Fruit fly (Drosophila melanogaster) whole organism, prepupa: ENCODE data around the gene disco-r.
A peak's percentile ranks its signal among the peaks of the same experiment; 100 is the strongest.

Source experiments
- Blimp-1 ChIP-seq: fragments of 200-800 bp; sonication (Bioruptor generic); optimal IDR thresholded peaks from 3 replicates; lab custom pipeline; 2017; ENCODE audit warnings: missing biosample characterization, missing genetic modification characterization, mild to moderate bottlenecking, moderate library complexity, missing genetic modification reagents
- CG10631 ChIP-seq: fragments of 200-800 bp; sonication (Bioruptor generic); optimal IDR thresholded peaks from 2 replicates; lab custom pipeline; 2016; ENCODE audit warnings: missing biosample characterization, missing genetic modification characterization
- CG10669 ChIP-seq: fragments of 200-800 bp; sonication (Bioruptor generic); optimal IDR thresholded peaks from 3 replicates; lab custom pipeline; 2018; ENCODE audit warnings: missing biosample characterization, mild to moderate bottlenecking, missing genetic modification characterization, moderate library complexity
- CG11294 ChIP-seq: fragments of 200-800 bp; sonication (Bioruptor generic); IDR thresholded peaks from 2 replicates; pipeline ENCODE4 v1.3.6; 2022; ENCODE audit warnings: missing biosample characterization, missing genetic modification characterization
- CG11762 ChIP-seq: fragments of 200-800 bp; sonication (Bioruptor generic); optimal IDR thresholded peaks from 3 replicates; lab custom pipeline; 2016; ENCODE audit warnings: missing biosample characterization, missing genetic modification characterization; ENCODE audit not compliant: insufficient read depth
- CG11902 ChIP-seq: fragments of 200-800 bp; sonication (Bioruptor generic); optimal IDR thresholded peaks from 3 replicates; lab custom pipeline; 2016; ENCODE audit warnings: missing biosample characterization, missing genetic modification characterization
- CG1621 ChIP-seq: fragments of 200-800 bp; sonication (Bioruptor generic); optimal IDR thresholded peaks from 3 replicates; lab custom pipeline; 2018; ENCODE audit warnings: missing biosample characterization, mild to moderate bottlenecking, missing genetic modification characterization
- CG16779 ChIP-seq: fragments of 200-800 bp; sonication (Bioruptor generic); optimal IDR thresholded peaks from 3 replicates; lab custom pipeline; 2017; ENCODE audit warnings: missing biosample characterization, mild to moderate bottlenecking, missing genetic modification characterization
- CG3032 ChIP-seq: fragments of 200-800 bp; optimal IDR thresholded peaks from 2 replicates; lab custom pipeline; 2019; ENCODE audit warnings: missing biosample characterization, mild to moderate bottlenecking, missing genetic modification characterization, moderate library complexity
- CG31627 ChIP-seq: fragments of 200-800 bp; sonication (Bioruptor generic); optimal IDR thresholded peaks from 3 replicates; lab custom pipeline; 2016; ENCODE audit warnings: missing biosample characterization, missing genetic modification characterization
- CG32006 ChIP-seq: fragments of 200-800 bp; sonication (Bioruptor generic); optimal IDR thresholded peaks from 3 replicates; lab custom pipeline; 2017; ENCODE audit warnings: missing biosample characterization, mild to moderate bottlenecking, missing genetic modification characterization
- CG3919 ChIP-seq: fragments of 200-800 bp; sonication (Bioruptor generic); optimal IDR thresholded peaks from 3 replicates; lab custom pipeline; 2016; ENCODE audit warnings: missing biosample characterization, missing genetic modification characterization
- CG4318 ChIP-seq: fragments of 200-800 bp; sonication (Bioruptor generic); optimal IDR thresholded peaks from 3 replicates; lab custom pipeline; 2017; ENCODE audit warnings: missing biosample characterization, mild to moderate bottlenecking, missing genetic modification characterization
- CG6163 ChIP-seq: fragments of 200-800 bp; sonication (Bioruptor generic); IDR thresholded peaks from 3 replicates; pipeline ENCODE4 v1.3.6; 2022; ENCODE audit warnings: missing biosample characterization, missing genetic modification characterization
- CG6276 ChIP-seq: fragments of 200-800 bp; sonication (Bioruptor generic); optimal IDR thresholded peaks from 2 replicates; lab custom pipeline; 2017; ENCODE audit warnings: missing biosample characterization, mild to moderate bottlenecking, missing genetic modification characterization
- CG6792 ChIP-seq: fragments of 200-800 bp; sonication (Bioruptor generic); optimal IDR thresholded peaks from 3 replicates; lab custom pipeline; 2016; ENCODE audit warnings: missing biosample characterization, missing genetic modification characterization
- CG8119 ChIP-seq: fragments of 200-800 bp; sonication (Bioruptor generic); IDR thresholded peaks from 3 replicates; pipeline ENCODE4 v1.3.6; 2022; ENCODE audit warnings: missing biosample characterization, missing genetic modification characterization
- CG8319 ChIP-seq: fragments of 200-800 bp; sonication (Bioruptor generic); optimal IDR thresholded peaks from 3 replicates; lab custom pipeline; 2016; ENCODE audit warnings: missing biosample characterization, missing genetic modification characterization
- CG9139 ChIP-seq: fragments of 200-800 bp; sonication (Bioruptor generic); optimal IDR thresholded peaks from 3 replicates; lab custom pipeline; 2017; ENCODE audit warnings: missing biosample characterization, mild to moderate bottlenecking, missing genetic modification characterization
- Eip78C ChIP-seq: fragments of 200-800 bp; sonication (Bioruptor generic); peaks from one replicate; lab custom pipeline; 2016; ENCODE audit warnings: missing biosample characterization, missing genetic modification characterization
- Eip93F ChIP-seq: fragments of 200-800 bp; sonication (Bioruptor generic); optimal IDR thresholded peaks from 2 replicates; lab custom pipeline; 2016; ENCODE audit warnings: missing biosample characterization, mild to moderate bottlenecking, missing genetic modification characterization
- Ets21C ChIP-seq: fragments of 200-800 bp; sonication (Bioruptor generic); optimal IDR thresholded peaks from 3 replicates; lab custom pipeline; 2016; ENCODE audit warnings: missing biosample characterization, missing genetic modification characterization
- Ets96B ChIP-seq: fragments of 200-800 bp; optimal IDR thresholded peaks from 2 replicates; lab custom pipeline; 2019; ENCODE audit warnings: missing biosample characterization, mild to moderate bottlenecking, missing genetic modification characterization, moderate library complexity
- Gug ChIP-seq: fragments of 200-800 bp; sonication (Bioruptor generic); IDR thresholded peaks from 2 replicates; pipeline ENCODE4 v1.3.6; 2022; ENCODE audit warnings: missing biosample characterization, missing genetic modification characterization
- Hr38 ChIP-seq: sonication (Bioruptor generic); optimal IDR thresholded peaks from 2 replicates; lab custom pipeline; 2016; ENCODE audit warnings: missing biosample characterization, missing genetic modification characterization
- Hr39 ChIP-seq: fragments of 200-800 bp; sonication (Bioruptor generic); optimal IDR thresholded peaks from 2 replicates; lab custom pipeline; 2016; ENCODE audit warnings: missing biosample characterization, missing genetic modification characterization
- Lpt ChIP-seq: fragments of 200-800 bp; sonication (Bioruptor generic); optimal IDR thresholded peaks from 3 replicates; lab custom pipeline; 2016; ENCODE audit warnings: missing biosample characterization, missing genetic modification characterization
- Met ChIP-seq: fragments of 200-800 bp; sonication (Bioruptor generic); optimal IDR thresholded peaks from 3 replicates; lab custom pipeline; 2016; ENCODE audit warnings: missing biosample characterization, missing genetic modification characterization
- OdsH ChIP-seq: fragments of 200-800 bp; sonication (Bioruptor generic); optimal IDR thresholded peaks from 3 replicates; lab custom pipeline; 2016; ENCODE audit warnings: missing biosample characterization, missing genetic modification characterization
- Smox ChIP-seq: fragments of 200-800 bp; sonication (Bioruptor generic); optimal IDR thresholded peaks from 3 replicates; lab custom pipeline; 2016; ENCODE audit warnings: missing biosample characterization, missing genetic modification characterization
- achi ChIP-seq: fragments of 200-800 bp; sonication (Bioruptor generic); optimal IDR thresholded peaks from 3 replicates; lab custom pipeline; 2016; ENCODE audit warnings: missing biosample characterization, missing genetic modification characterization
- acj6 ChIP-seq: fragments of 200-800 bp; sonication (Bioruptor generic); optimal IDR thresholded peaks from 3 replicates; lab custom pipeline; 2016; ENCODE audit warnings: missing biosample characterization, missing genetic modification characterization
- cyc ChIP-seq: fragments of 200-800 bp; sonication (Bioruptor generic); optimal IDR thresholded peaks from 3 replicates; lab custom pipeline; 2016; ENCODE audit warnings: missing biosample characterization, missing genetic modification characterization
- dsx ChIP-seq: fragments of 200-800 bp; optimal IDR thresholded peaks from 3 replicates; lab custom pipeline; 2019; ENCODE audit warnings: missing biosample characterization, mild to moderate bottlenecking, missing genetic modification characterization, moderate library complexity; ENCODE audit not compliant: poor library complexity, severe bottlenecking
- esn ChIP-seq: fragments of 200-800 bp; sonication (Bioruptor generic); optimal IDR thresholded peaks from 2 replicates; lab custom pipeline; 2016; ENCODE audit warnings: missing biosample characterization, mild to moderate bottlenecking, missing genetic modification characterization, moderate library complexity
- fkh ChIP-seq: fragments of 200-800 bp; sonication (Bioruptor generic); optimal IDR thresholded peaks from 3 replicates; lab custom pipeline; 2017; ENCODE audit warnings: missing biosample characterization, mild to moderate bottlenecking, missing genetic modification characterization, moderate library complexity
- lz ChIP-seq: fragments of 200-800 bp; sonication (Bioruptor generic); optimal IDR thresholded peaks from 3 replicates; lab custom pipeline; 2016; ENCODE audit warnings: missing biosample characterization, missing genetic modification characterization
- net ChIP-seq: fragments of 200-800 bp; sonication (Bioruptor generic); optimal IDR thresholded peaks from 3 replicates; lab custom pipeline; 2016; ENCODE audit warnings: missing biosample characterization, missing genetic modification characterization
- pdm3 ChIP-seq: fragments of 200-800 bp; sonication (Bioruptor generic); optimal IDR thresholded peaks from 3 replicates; lab custom pipeline; 2016; ENCODE audit warnings: missing biosample characterization, missing genetic modification characterization
- salr ChIP-seq, 2 experiments: fragments of 200-800 bp; sonication (Bioruptor generic); optimal IDR thresholded peaks; 3 replicates each; lab custom pipeline; 2016 to 2018; ENCODE audit warnings: missing biosample characterization in 2 of 2, missing genetic modification characterization in 2 of 2, mild to moderate bottlenecking in 1 of 2
- spab ChIP-seq: fragments of 200-800 bp; sonication (Bioruptor generic); optimal IDR thresholded peaks from 2 replicates; lab custom pipeline; 2017; ENCODE audit warnings: missing biosample characterization, mild to moderate bottlenecking, missing genetic modification characterization, missing genetic modification reagents
- ss ChIP-seq, 2 experiments: fragments of 200-800 bp; sonication (Bioruptor generic); optimal IDR thresholded peaks; 2 replicates in 1 of 2; 3 replicates in 1 of 2; lab custom pipeline; 2017 to 2018; ENCODE audit warnings: mild to moderate bottlenecking in 2 of 2, missing biosample characterization in 2 of 2, missing genetic modification characterization in 2 of 2, moderate library complexity in 1 of 2
- svp ChIP-seq: fragments of 200-800 bp; sonication (Bioruptor generic); peaks from one replicate; lab custom pipeline; 2016; ENCODE audit warnings: missing biosample characterization, missing genetic modification characterization
- topi ChIP-seq: fragments of 200-800 bp; sonication (Bioruptor generic); optimal IDR thresholded peaks from 3 replicates; lab custom pipeline; 2016; ENCODE audit warnings: missing biosample characterization, missing genetic modification characterization

Gene disco-r

dm6 chrX:16111655-16112054, 37.1 kb downstream of the disco-r start (continued):
- TF ChIP-seq achi (no peak), salr (GFP tag; optimal IDR thresholded peaks at IDR 0.05; lab: Kevin White, UChicago) (no peak), CG9139 (GFP tag; lab: Kevin White, UChicago) (no peak), CG10669 (no peak), esn (GFP tag; lab: Kevin White, UChicago) (peak; percentile 32), CG31627 (GFP tag; lab: Kevin White, UChicago) (peak; percentile 7)

dm6 chrX:16105715-16106114, 43.1 kb downstream of the disco-r start:
- TF ChIP-seq CG6163 (GFP tag; lab: Robert Waterston, UW) (no peak), CG4318 (GFP tag; lab: Kevin White, UChicago) (no peak), cyc (peak; percentile 39), lz (GFP tag; lab: Kevin White, UChicago) (peak; percentile 43), acj6 (GFP tag; lab: Kevin White, UChicago) (peak; percentile 3), Eip78C (GFP tag; lab: Kevin White, UChicago) (peak; percentile 17), Hr39 (GFP tag; lab: Kevin White, UChicago) (peak; percentile 32), CG31627 (GFP tag; lab: Kevin White, UChicago) (peak; percentile 37)

- TF ChIP-seq lz (GFP tag; lab: Kevin White, UChicago) (peak; percentile 96), CG10669 (peak; percentile 98), CG3032 (peak; percentile 98), svp (GFP tag; lab: Kevin White, UChicago) (peak; percentile 97), CG6276 (GFP tag; lab: Kevin White, UChicago) (peak; percentile 96), CG11294 (GFP tag; lab: Robert Waterston, UW) (peak; percentile 89), Hr38 (GFP tag; lab: Kevin White, UChicago) (no peak), topi (GFP tag; lab: Kevin White, UChicago) (peak; percentile 96), CG3919 (peak; percentile 96), CG8319 (GFP tag; lab: Kevin White, UChicago) (peak; percentile 91), Lpt (GFP tag; lab: Kevin White, UChicago) (peak; percentile 93), salr (GFP tag; optimal IDR thresholded peaks at IDR 0.05; lab: Kevin White, UChicago) (peak; percentile 95 to 98), ss (GFP tag; optimal IDR thresholded peaks at IDR 0.05; lab: Kevin White, UChicago) (peak; percentile 88 to 94), CG9139 (GFP tag; lab: Kevin White, UChicago) (peak; percentile 93), Ets21C (peak; percentile 94), CG10631 (peak; percentile 98), OdsH (peak; percentile 97), CG16779 (tag; lab: Kevin White, UChicago) (peak; percentile 86), Met (GFP tag; lab: Kevin White, UChicago) (peak; percentile 97), net (GFP tag; lab: Kevin White, UChicago) (peak; percentile 95), CG6163 (GFP tag; lab: Robert Waterston, UW) (peak; percentile 94), CG11762 (GFP tag; lab: Kevin White, UChicago) (peak; percentile 95), fkh (GFP tag; lab: Kevin White, UChicago) (peak; percentile 90), acj6 (GFP tag; lab: Kevin White, UChicago) (peak; percentile 97), esn (GFP tag; lab: Kevin White, UChicago) (peak; percentile 97), Hr39 (GFP tag; lab: Kevin White, UChicago) (peak; percentile 96), achi (peak; percentile 96), CG8119 (GFP tag; lab: Robert Waterston, UW) (peak; percentile 97), CG11902 (peak; percentile 91), CG32006 (GFP tag; lab: Kevin White, UChicago) (peak; percentile 97), Eip93F (GFP tag; lab: Kevin White, UChicago) (peak; percentile 70), cyc (peak; percentile 96), CG6792 (peak; percentile 95), pdm3 (GFP tag; lab: Kevin White, UChicago) (peak; percentile 98), dsx (GFP tag; lab: Kevin White, UChicago) (peak; percentile 87), Ets96B (tag; lab: Kevin White, UChicago) (peak; percentile 97), spab (GFP tag; lab: Kevin White, UChicago) (peak; percentile 95), CG1621 (peak; percentile 97), Gug (GFP tag; lab: Robert Waterston, UW) (peak; percentile 95), Blimp-1 (GFP tag; lab: Kevin White, UChicago) (peak; percentile 85), Smox (GFP tag; lab: Kevin White, UChicago) (peak; percentile 96)
Measured at dm6 chrX:16104738-16105426, 43.9 kb downstream of the disco-r start, which contains the start of the genes CG42353 and CG42354. CG42353 (minus strand) TSS chrX:16104946. CG42354 (minus strand) TSS chrX:16104946.
